Worm (Caenorhabditis elegans): ENCODE measurements around the gene str-63.

- TF ChIP-seq unc-62 (GFP tag; optimal IDR thresholded peaks at IDR 0.05) (no peak), nhr-76 (tag; optimal IDR thresholded peaks at IDR 0.05) (no peak), egl-27 (tag; optimal IDR thresholded peaks at IDR 0.05) (no peak), skn-1 (tag; optimal IDR thresholded peaks at IDR 0.05) (no peak), nhr-28 (tag; optimal IDR thresholded peaks at IDR 0.05) (no peak), aly-2 (tag; optimal IDR thresholded peaks at IDR 0.05) (no peak), fkh-4 (tag; optimal IDR thresholded peaks at IDR 0.05; ENCODE audit: borderline replicate concordance) (no peak), nhr-84 (tag; optimal IDR thresholded peaks at IDR 0.05) (no peak), nhr-77 (tag; optimal IDR thresholded peaks at IDR 0.05) (no peak), snpc-4 (tag; optimal IDR thresholded peaks at IDR 0.05) (no peak)
Observed at ce11 chrV:3320005-3320404, 31.4 kb upstream of the str-63 start, which contains the start of gene F35F10.14.
